Fruit fly (Drosophila melanogaster) whole organism, embryonic: ENCODE results near the gene Atg13.

Source experiments
- Atf6 ChIP-seq: fragments of 200-800 bp; sonication (Bioruptor generic); IDR thresholded peaks from 2 replicates; pipeline ENCODE4 v1.3.6; 2022; ENCODE audit warnings: missing biosample characterization, missing genetic modification characterization
- BEAF-32 ChIP-seq: fragments of 200-800 bp; sonication (Bioruptor generic); optimal IDR thresholded peaks from 3 replicates; lab custom pipeline; 2017; ENCODE audit warnings: missing biosample characterization, missing genetic modification characterization, mild to moderate bottlenecking, moderate library complexity, missing genetic modification reagents
- Bgb ChIP-seq: fragments of 200-800 bp; sonication (Bioruptor generic); IDR thresholded peaks from 2 replicates; pipeline ENCODE4 v1.3.6; 2022; ENCODE audit warnings: missing biosample characterization, missing genetic modification characterization; ENCODE audit not compliant: partially characterized antibody
- CG10209 ChIP-seq: fragments of 200-800 bp; sonication (Bioruptor generic); optimal IDR thresholded peaks from 3 replicates; lab custom pipeline; 2017; ENCODE audit warnings: missing biosample characterization, mild to moderate bottlenecking, missing genetic modification characterization, missing genetic modification reagents
- CG10431 ChIP-seq: fragments of 200-800 bp; sonication (Bioruptor generic); optimal IDR thresholded peaks from 3 replicates; lab custom pipeline; 2018; ENCODE audit warnings: missing biosample characterization, mild to moderate bottlenecking, missing genetic modification characterization
- CG11504 ChIP-seq: fragments of 200-800 bp; sonication (Bioruptor generic); optimal IDR thresholded peaks from 3 replicates; lab custom pipeline; 2019; ENCODE audit warnings: missing biosample characterization, mild to moderate bottlenecking, missing genetic modification characterization, moderate library complexity
- CG12744 ChIP-seq: fragments of 200-800 bp; sonication (Bioruptor generic); optimal IDR thresholded peaks from 2 replicates; lab custom pipeline; 2016; ENCODE audit warnings: missing biosample characterization, missing genetic modification characterization
- CG12769 ChIP-seq: fragments of 200-800 bp; sonication (Bioruptor generic); optimal IDR thresholded peaks from 2 replicates; lab custom pipeline; 2019; ENCODE audit warnings: missing biosample characterization, mild to moderate bottlenecking, missing genetic modification characterization, moderate library complexity
- CG15479 ChIP-seq: fragments of 200-800 bp; sonication (Bioruptor generic); optimal IDR thresholded peaks from 3 replicates; lab custom pipeline; 2019; ENCODE audit warnings: missing biosample characterization, mild to moderate bottlenecking, missing genetic modification characterization, moderate library complexity
- CG1603 ChIP-seq: fragments of 200-800 bp; sonication (Bioruptor generic); optimal IDR thresholded peaks from 2 replicates; lab custom pipeline; 2019; ENCODE audit warnings: missing biosample characterization, mild to moderate bottlenecking, missing genetic modification characterization, moderate library complexity
- CG17328 ChIP-seq: fragments of 200-800 bp; sonication (Bioruptor generic); IDR thresholded peaks from 2 replicates; pipeline ENCODE4 v1.3.6; 2022; ENCODE audit warnings: missing biosample characterization, missing genetic modification characterization
- CG17802 ChIP-seq: fragments of 200-800 bp; sonication (Bioruptor generic); optimal IDR thresholded peaks from 2 replicates; lab custom pipeline; 2018; ENCODE audit warnings: missing biosample characterization, mild to moderate bottlenecking, missing genetic modification characterization, moderate library complexity
- CG18011 ChIP-seq: fragments of 200-800 bp; sonication (Bioruptor generic); optimal IDR thresholded peaks from 2 replicates; lab custom pipeline; 2017; ENCODE audit warnings: missing biosample characterization, missing genetic modification characterization, mild to moderate bottlenecking, moderate library complexity, missing genotype
- CG18262 ChIP-seq: fragments of 200-800 bp; optimal IDR thresholded peaks from 3 replicates; lab custom pipeline; 2019; ENCODE audit warnings: missing biosample characterization, mild to moderate bottlenecking, missing genetic modification characterization, moderate library complexity
- CG2199 ChIP-seq: fragments of 200-800 bp; sonication (Bioruptor generic); IDR thresholded peaks from 3 replicates; pipeline ENCODE4 v1.3.6; 2022; ENCODE audit warnings: missing biosample characterization, missing genetic modification characterization
- CG2712 ChIP-seq: fragments of 200-800 bp; optimal IDR thresholded peaks from 3 replicates; lab custom pipeline; 2019; ENCODE audit warnings: missing biosample characterization, mild to moderate bottlenecking, missing genetic modification characterization, moderate library complexity
- CG4707 ChIP-seq: fragments of 200-800 bp; sonication (Bioruptor generic); optimal IDR thresholded peaks from 2 replicates; lab custom pipeline; 2018; ENCODE audit warnings: missing biosample characterization, mild to moderate bottlenecking, missing genetic modification characterization, moderate library complexity
- CG7271 ChIP-seq: fragments of 200-800 bp; sonication (Bioruptor generic); optimal IDR thresholded peaks from 2 replicates; lab custom pipeline; 2018; ENCODE audit warnings: missing biosample characterization, mild to moderate bottlenecking, missing genetic modification characterization, moderate library complexity
- CG7357 ChIP-seq: fragments of 200-800 bp; sonication (Bioruptor generic); IDR thresholded peaks from 3 replicates; pipeline ENCODE4 v1.3.6; 2022; ENCODE audit warnings: missing biosample characterization, missing genetic modification characterization
- Dll ChIP-seq: fragments of 200-800 bp; sonication (Bioruptor generic); IDR thresholded peaks from 4 replicates; pipeline ENCODE4 v1.3.6; 2022; ENCODE audit warnings: missing biosample characterization, missing genetic modification characterization; ENCODE audit not compliant: partially characterized antibody
- Dp ChIP-seq: fragments of 200-800 bp; sonication (Bioruptor generic); optimal IDR thresholded peaks from 2 replicates; lab custom pipeline; 2018; ENCODE audit warnings: missing biosample characterization, mild to moderate bottlenecking, missing genetic modification characterization, moderate library complexity
- Ets65A ChIP-seq: fragments of 200-800 bp; sonication (Bioruptor generic); peaks from one replicate; lab custom pipeline; 2016; ENCODE audit warnings: missing biosample characterization, missing genetic modification characterization
- Hey ChIP-seq: fragments of 200-800 bp; sonication (Bioruptor generic); optimal IDR thresholded peaks from 3 replicates; lab custom pipeline; 2018; ENCODE audit warnings: missing biosample characterization, mild to moderate bottlenecking, missing genetic modification characterization
- HmgZ ChIP-seq: fragments of 200-800 bp; sonication (Bioruptor generic); optimal IDR thresholded peaks from 2 replicates; lab custom pipeline; 2018; ENCODE audit warnings: missing biosample characterization, mild to moderate bottlenecking, missing genetic modification characterization
- Med ChIP-seq: fragments of 200-800 bp; sonication (Bioruptor generic); peaks from one replicate; lab custom pipeline; 2016; ENCODE audit warnings: missing biosample characterization, missing genetic modification characterization, mild to moderate bottlenecking, inconsistent platforms, moderate library complexity
- Mes4 ChIP-seq: fragments of 200-800 bp; sonication (Bioruptor generic); optimal IDR thresholded peaks from 2 replicates; lab custom pipeline; 2016; ENCODE audit warnings: missing biosample characterization, missing genetic modification characterization
- Mrtf ChIP-seq: fragments of 200-800 bp; sonication (Bioruptor generic); IDR thresholded peaks from 3 replicates; pipeline ENCODE4 v1.3.6; 2022; ENCODE audit warnings: missing biosample characterization, missing genetic modification characterization
- Oaz ChIP-seq: fragments of 200-800 bp; sonication (Bioruptor generic); IDR thresholded peaks from 2 replicates; pipeline ENCODE4 v1.3.6; 2022; ENCODE audit warnings: missing biosample characterization, missing genetic modification characterization
- Side ChIP-seq: fragments of 200-800 bp; sonication (Bioruptor generic); optimal IDR thresholded peaks from 2 replicates; lab custom pipeline; 2016; ENCODE audit warnings: missing biosample characterization, missing genetic modification characterization
- TFAM ChIP-seq: fragments of 200-800 bp; sonication (Bioruptor generic); optimal IDR thresholded peaks from 2 replicates; lab custom pipeline; 2017; ENCODE audit warnings: missing biosample characterization, missing genetic modification characterization, inconsistent platforms
- Xbp1 ChIP-seq: fragments of 200-800 bp; sonication (Bioruptor generic); optimal IDR thresholded peaks from 3 replicates; lab custom pipeline; 2016; ENCODE audit warnings: missing biosample characterization, mild to moderate bottlenecking, missing genetic modification characterization
- btn ChIP-seq: fragments of 200-800 bp; sonication (Bioruptor generic); optimal IDR thresholded peaks from 2 replicates; lab custom pipeline; 2016; ENCODE audit warnings: missing biosample characterization, missing genetic modification characterization
- crc ChIP-seq: fragments of 200-800 bp; sonication (Bioruptor generic); optimal IDR thresholded peaks from 2 replicates; lab custom pipeline; 2016; ENCODE audit warnings: missing biosample characterization, missing genetic modification characterization
- crol ChIP-seq: fragments of 200-800 bp; sonication (Bioruptor generic); IDR thresholded peaks from 2 replicates; pipeline ENCODE4 v1.3.6; 2022; ENCODE audit warnings: missing biosample characterization, missing genetic modification characterization
- dan ChIP-seq: fragments of 200-800 bp; sonication (Bioruptor generic); IDR thresholded peaks from 2 replicates; pipeline ENCODE4 v1.3.6; 2022; ENCODE audit warnings: missing biosample characterization, missing genetic modification characterization
- danr ChIP-seq: fragments of 200-800 bp; sonication (Bioruptor generic); IDR thresholded peaks from 2 replicates; pipeline ENCODE4 v1.3.6; 2022; ENCODE audit warnings: missing biosample characterization, missing genetic modification characterization
- dm ChIP-seq: fragments of 200-800 bp; sonication (Bioruptor generic); optimal IDR thresholded peaks from 3 replicates; lab custom pipeline; 2016; ENCODE audit warnings: missing biosample characterization, missing genetic modification characterization
- fd64A ChIP-seq: fragments of 200-800 bp; sonication (Bioruptor generic); optimal IDR thresholded peaks from 3 replicates; lab custom pipeline; 2018; ENCODE audit warnings: missing biosample characterization, mild to moderate bottlenecking, missing genetic modification characterization
- hb ChIP-seq: fragments of 200-800 bp; sonication (Bioruptor generic); IDR thresholded peaks from 3 replicates; pipeline ENCODE4 v1.3.6; 2022; ENCODE audit warnings: missing biosample characterization, missing genetic modification characterization; ENCODE audit not compliant: partially characterized antibody
- hth ChIP-seq: fragments of >200 bp; optimal IDR thresholded peaks from 2 replicates; lab custom pipeline; 2017; ENCODE audit warnings: inconsistent platforms
- luna ChIP-seq: fragments of 200-800 bp; sonication (Bioruptor generic); optimal IDR thresholded peaks from 2 replicates; lab custom pipeline; 2016; ENCODE audit warnings: missing biosample characterization, missing genetic modification characterization
- onecut ChIP-seq: fragments of 200-800 bp; sonication (Bioruptor generic); IDR thresholded peaks from 2 replicates; pipeline ENCODE4 v1.3.6; 2022; ENCODE audit warnings: missing biosample characterization, missing genetic modification characterization
- pan ChIP-seq, 4 experiments: fragments of >200 bp in 3 of 4; fragments of 200-800 bp in 1 of 4; sonication (Bioruptor generic) in 1 of 4; optimal IDR thresholded peaks in 3 of 4; IDR thresholded peaks in 1 of 4; 2 replicates each; pipeline versions ENCODE4 v1.3.6 to Lab custom; 2017 to 2022; ENCODE audit warnings: missing biosample characterization in 2 of 4, missing genetic modification characterization in 2 of 4, mixed read lengths in 1 of 4
- sd ChIP-seq: fragments of 200-800 bp; sonication (Bioruptor generic); optimal IDR thresholded peaks from 3 replicates; lab custom pipeline; 2018; ENCODE audit warnings: missing biosample characterization, mild to moderate bottlenecking, missing genetic modification characterization, moderate library complexity
- tin ChIP-seq: fragments of 200-800 bp; sonication (Bioruptor generic); optimal IDR thresholded peaks from 3 replicates; lab custom pipeline; 2016; ENCODE audit warnings: missing biosample characterization, missing genetic modification characterization
- toy ChIP-seq: fragments of 200-800 bp; sonication (Bioruptor generic); IDR thresholded peaks from 2 replicates; pipeline ENCODE4 v1.3.6; 2022; ENCODE audit warnings: missing biosample characterization, missing genetic modification characterization
- wor ChIP-seq: fragments of 200-800 bp; sonication (Bioruptor generic); IDR thresholded peaks from 2 replicates; pipeline ENCODE4 v1.3.6; 2022; ENCODE audit warnings: missing biosample characterization, missing genetic modification characterization
- z ChIP-seq: fragments of 200-800 bp; sonication (Bioruptor generic); IDR thresholded peaks from 3 replicates; pipeline ENCODE4 v1.3.6; 2022; ENCODE audit warnings: missing biosample characterization, missing genetic modification characterization
- zen2 ChIP-seq: fragments of 200-800 bp; sonication (Bioruptor generic); IDR thresholded peaks from 3 replicates; pipeline ENCODE4 v1.3.6; 2022; ENCODE audit warnings: missing biosample characterization, missing genetic modification characterization; ENCODE audit not compliant: partially characterized antibody
- zfh2 ChIP-seq: fragments of 200-800 bp; sonication (Bioruptor generic); optimal IDR thresholded peaks from 2 replicates; lab custom pipeline; 2016; ENCODE audit warnings: missing biosample characterization, missing genetic modification characterization

Atg13 gene

dm6 chr3R:8362259-8362876 is 12.8 kb downstream of the Atg13 start, which contains the start of the genes Veneno and CG7963 (continued):
- TF ChIP-seq CG18262 (tag; lab: Kevin White, UChicago) (no peak), Ets65A (GFP tag; lab: Kevin White, UChicago) (peak; percentile 46), luna (GFP tag; lab: Kevin White, UChicago) (no peak), CG2199 (GFP tag; lab: Robert Waterston, UW) (no peak), CG4707 (GFP tag; lab: Kevin White, UChicago) (no peak), Oaz (GFP tag; lab: Robert Waterston, UW) (no peak), Atf6 (GFP tag; lab: Robert Waterston, UW) (no peak), CG15479 (GFP tag; lab: Kevin White, UChicago) (peak; percentile 38), BEAF-32 (GFP tag; lab: Kevin White, UChicago) (peak; percentile 38), CG12769 (no peak), dan (no peak), CG12744 (GFP tag; lab: Kevin White, UChicago) (no peak), TFAM (no peak), CG17802 (tag; lab: Kevin White, UChicago) (peak; percentile 73), onecut (GFP tag; lab: Robert Waterston, UW) (no peak), CG10209 (GFP tag; lab: Kevin White, UChicago) (no peak), Side (GFP tag; lab: Kevin White, UChicago) (no peak), Dp (GFP tag; lab: Kevin White, UChicago) (peak; percentile 44), fd64A (GFP tag; lab: Kevin White, UChicago) (no peak), pan (optimal IDR thresholded peaks at IDR 0.05; lab: Kevin White, UChicago) (no peak), pan (GFP tag; optimal IDR thresholded peaks at IDR 0.05 in 1 of 2, IDR thresholded peaks at IDR 0.05 in 1 of 2) (peak in 1 of 2 experiments; percentile 15), dm (GFP tag; lab: Kevin White, UChicago) (no peak), CG7271 (tag; lab: Kevin White, UChicago) (peak; percentile 24), crol (no peak), CG10431 (GFP tag; lab: Kevin White, UChicago) (no peak), sd (tag; lab: Kevin White, UChicago) (no peak), hth (no peak), CG2712 (tag; lab: Kevin White, UChicago) (peak; percentile 77), HmgZ (peak; percentile 16), Hey (tag; lab: Kevin White, UChicago) (no peak), Bgb (no peak), crc (GFP tag; lab: Kevin White, UChicago) (no peak), z (GFP tag; lab: Robert Waterston, UW) (no peak), Med (GFP tag; lab: Kevin White, UChicago) (peak; percentile 24), zen2 (GFP tag; lab: Robert Waterston, UW) (no peak), CG7357 (GFP tag; lab: Robert Waterston, UW) (peak; percentile 94), zfh2 (GFP tag; lab: Kevin White, UChicago) (no peak), danr (GFP tag; lab: Robert Waterston, UW) (no peak), wor (GFP tag; lab: Robert Waterston, UW) (no peak), CG17328 (GFP tag; lab: Robert Waterston, UW) (no peak), hb (GFP tag; lab: Robert Waterston, UW) (no peak), Mes4 (GFP tag; lab: Kevin White, UChicago) (no peak), btn (GFP tag; lab: Kevin White, UChicago) (no peak), toy (GFP tag; lab: Robert Waterston, UW) (no peak), CG11504 (tag; lab: Kevin White, UChicago) (peak; percentile 64), tin (peak; percentile 17), Dll (peak; percentile 35; the same call in 1 of the 4 replicates), Xbp1 (peak; percentile 24), CG1603 (tag; lab: Kevin White, UChicago) (no peak), CG18011 (GFP tag; lab: Kevin White, UChicago) (no peak), Mrtf (GFP tag; lab: Robert Waterston, UW) (no peak)
